Worm (Caenorhabditis elegans) whole organism, L2 larva: Measurements from ENCODE around the gene cisd-1.

Source experiments
- C34F6.9 ChIP-seq: fragments of 150-350 bp; optimal IDR thresholded peaks from 2 replicates; lab custom pipeline; 2014; ENCODE audit warnings: missing biosample characterization, missing genetic modification characterization
- F13H6.1 ChIP-seq: sonication (generic microtip); optimal IDR thresholded peaks from 2 replicates; lab custom pipeline; 2016; ENCODE audit warnings: missing genetic modification characterization, missing compliant biosample characterization
- Y55F3AM.14 ChIP-seq: fragments of 200-800 bp; sonication (Bioruptor generic); optimal IDR thresholded peaks from 2 replicates; lab custom pipeline; 2018; ENCODE audit warnings: mild to moderate bottlenecking, missing genetic modification characterization, missing compliant biosample characterization
- ZK546.5 ChIP-seq: sonication (generic microtip); optimal IDR thresholded peaks from 2 replicates; lab custom pipeline; 2017; ENCODE audit warnings: missing biosample characterization, missing genetic modification characterization
- blmp-1 ChIP-seq: sonication (generic microtip); optimal IDR thresholded peaks from 2 replicates; lab custom pipeline; 2017; ENCODE audit warnings: missing genetic modification characterization, mild to moderate bottlenecking, missing compliant biosample characterization, antibody characterized with exemption, moderate library complexity; ENCODE audit not compliant: insufficient read depth
- ceh-16 ChIP-seq: fragments of 150-350 bp; optimal IDR thresholded peaks from 2 replicates; lab custom pipeline; 2014; ENCODE audit warnings: missing biosample characterization, missing genetic modification characterization
- crh-2 ChIP-seq: sonication (generic microtip); optimal IDR thresholded peaks from 2 replicates; lab custom pipeline; 2017; ENCODE audit warnings: missing biosample characterization, missing genetic modification characterization
- egl-27 ChIP-seq: sonication (generic microtip); optimal IDR thresholded peaks from 3 replicates; lab custom pipeline; 2017; ENCODE audit warnings: missing biosample characterization, missing genetic modification reagents, missing genetic modification characterization
- elt-1 ChIP-seq: fragments of 150-350 bp; optimal IDR thresholded peaks from 2 replicates; lab custom pipeline; 2014; ENCODE audit warnings: missing biosample characterization, missing genetic modification characterization
- elt-3 ChIP-seq: sonication (generic microtip); optimal IDR thresholded peaks from 2 replicates; lab custom pipeline; 2017; ENCODE audit warnings: missing biosample characterization, missing genetic modification characterization
- fos-1 ChIP-seq: fragments of 150-350 bp; optimal IDR thresholded peaks from 2 replicates; lab custom pipeline; 2014; ENCODE audit warnings: missing biosample characterization, missing genetic modification characterization
- lin-13 ChIP-seq: fragments of 150-350 bp; optimal IDR thresholded peaks from 2 replicates; lab custom pipeline; 2014; ENCODE audit warnings: missing biosample characterization, missing genetic modification reagents, missing genetic modification characterization
- lin-39 ChIP-seq: fragments of 150-350 bp; optimal IDR thresholded peaks from 2 replicates; lab custom pipeline; 2014; ENCODE audit warnings: missing biosample characterization, missing genetic modification reagents, missing genetic modification characterization
- lsy-2 ChIP-seq, 2 experiments: fragments of 150-350 bp in 1 of 2; sonication (generic microtip) in 1 of 2; optimal IDR thresholded peaks; 2 replicates each; lab custom pipeline; 2014 to 2017; ENCODE audit warnings: missing biosample characterization in 2 of 2, missing genetic modification characterization in 2 of 2
- mab-5 ChIP-seq: fragments of 150-350 bp; optimal IDR thresholded peaks from 2 replicates; lab custom pipeline; 2014; ENCODE audit warnings: missing biosample characterization, missing genetic modification characterization
- mbf-1 ChIP-seq: sonication (generic microtip); optimal IDR thresholded peaks from 2 replicates; lab custom pipeline; 2017; ENCODE audit warnings: missing biosample characterization, missing genetic modification characterization
- mdl-1 ChIP-seq, 2 experiments: fragments of 150-350 bp in 1 of 2; sonication (generic microtip) in 1 of 2; optimal IDR thresholded peaks; 2 replicates each; lab custom pipeline; 2017; ENCODE audit warnings: missing biosample characterization in 2 of 2, missing genetic modification characterization in 2 of 2
- nhr-21 ChIP-seq: fragments of 150-350 bp; optimal IDR thresholded peaks from 2 replicates; lab custom pipeline; 2014; ENCODE audit warnings: missing biosample characterization, missing genetic modification characterization
- nhr-23 ChIP-seq: fragments of 150-350 bp; optimal IDR thresholded peaks from 2 replicates; lab custom pipeline; 2014; ENCODE audit warnings: missing biosample characterization, missing genetic modification reagents, missing genetic modification characterization
- nhr-237 ChIP-seq: fragments of 150-350 bp; optimal IDR thresholded peaks from 2 replicates; lab custom pipeline; 2014; ENCODE audit warnings: missing biosample characterization, missing genetic modification characterization
- nhr-25 ChIP-seq: fragments of 150-350 bp; sonication (generic microtip); optimal IDR thresholded peaks from 3 replicates; lab custom pipeline; 2014; ENCODE audit warnings: missing biosample characterization, missing genetic modification characterization
- nhr-6 ChIP-seq: fragments of 150-350 bp; optimal IDR thresholded peaks from 2 replicates; lab custom pipeline; 2014; ENCODE audit warnings: missing biosample characterization, missing genetic modification characterization
- nhr-77 ChIP-seq: fragments of 150-350 bp; optimal IDR thresholded peaks from 2 replicates; lab custom pipeline; 2014; ENCODE audit warnings: missing biosample characterization, missing genetic modification characterization
- peb-1 ChIP-seq: fragments of 150-350 bp; optimal IDR thresholded peaks from 2 replicates; lab custom pipeline; 2014; ENCODE audit warnings: missing biosample characterization, missing genetic modification characterization
- sem-4 ChIP-seq: fragments of 150-350 bp; optimal IDR thresholded peaks from 2 replicates; lab custom pipeline; 2014; ENCODE audit warnings: missing biosample characterization, missing genetic modification reagents, missing genetic modification characterization
- skn-1 ChIP-seq: sonication (generic microtip); optimal IDR thresholded peaks from 2 replicates; lab custom pipeline; 2017; ENCODE audit warnings: missing biosample characterization, missing genetic modification characterization
- sma-3 ChIP-seq: sonication (generic microtip); optimal IDR thresholded peaks from 2 replicates; lab custom pipeline; 2016; ENCODE audit warnings: missing genetic modification reagents, missing genetic modification characterization, missing compliant biosample characterization
- sma-9 ChIP-seq, 2 experiments: fragments of 150-350 bp in 1 of 2; sonication (generic microtip) in 1 of 2; optimal IDR thresholded peaks; 2 replicates each; lab custom pipeline; 2014 to 2016; ENCODE audit warnings: missing genetic modification characterization in 2 of 2, mild to moderate bottlenecking in 1 of 2, missing biosample characterization in 1 of 2, missing compliant biosample characterization in 1 of 2, missing genetic modification reagents in 1 of 2, moderate library complexity in 1 of 2
- snpc-4 ChIP-seq: fragments of 150-350 bp; optimal IDR thresholded peaks from 2 replicates; lab custom pipeline; 2014; ENCODE audit warnings: missing biosample characterization, missing genetic modification characterization
- unc-39 ChIP-seq: fragments of 150-350 bp; optimal IDR thresholded peaks from 2 replicates; lab custom pipeline; 2014; ENCODE audit warnings: missing biosample characterization, missing genetic modification characterization
- unc-55 ChIP-seq: fragments of 150-350 bp; sonication (generic microtip); optimal IDR thresholded peaks from 3 replicates; lab custom pipeline; 2014; ENCODE audit warnings: missing biosample characterization, missing genetic modification reagents, missing genetic modification characterization
- unc-62 ChIP-seq: fragments of 150-350 bp; optimal IDR thresholded peaks from 2 replicates; lab custom pipeline; 2014; ENCODE audit warnings: missing biosample characterization, missing genetic modification reagents, missing genetic modification characterization
- zag-1 ChIP-seq: fragments of 150-350 bp; optimal IDR thresholded peaks from 2 replicates; lab custom pipeline; 2014; ENCODE audit warnings: missing biosample characterization, missing genetic modification characterization
- ztf-4 ChIP-seq: fragments of 150-350 bp; optimal IDR thresholded peaks from 2 replicates; lab custom pipeline; 2014; ENCODE audit warnings: missing biosample characterization, missing genetic modification characterization

Gene cisd-1

ce11 chrII:11503761-11504160 is 34.3 kb upstream of the cisd-1 start:
- TF ChIP-seq blmp-1 (tag; lab: Kevin White, UChicago), result no peak
- TF ChIP-seq peb-1 (tag; lab: Kevin White, UChicago), result no peak
- no peak for TF ChIP-seq lsy-2 (tag; optimal IDR thresholded peaks at IDR 0.05; lab: Kevin White, UChicago)
- TF ChIP-seq unc-55, result no peak
- no peak for TF ChIP-seq F13H6.1 (tag; lab: Kevin White, UChicago)
- no peak for TF ChIP-seq skn-1 (tag; lab: Kevin White, UChicago)
- TF ChIP-seq C34F6.9 (tag; lab: Kevin White, UChicago), result no peak
- no peak for TF ChIP-seq mbf-1 (tag; lab: Kevin White, UChicago)
- TF ChIP-seq lin-39 (tag; lab: Kevin White, UChicago), result no peak
- no peak for TF ChIP-seq unc-39 (tag; lab: Kevin White, UChicago)
- TF ChIP-seq sma-9 (GFP tag; optimal IDR thresholded peaks at IDR 0.05; lab: Kevin White, UChicago), result no peak
- no peak for TF ChIP-seq sma-9 (tag; optimal IDR thresholded peaks at IDR 0.05; lab: Kevin White, UChicago)
- TF ChIP-seq ztf-4 (tag; lab: Kevin White, UChicago), result no peak
- TF ChIP-seq elt-3 (tag; lab: Kevin White, UChicago), result no peak
- TF ChIP-seq nhr-25 (tag; lab: Kevin White, UChicago), result no peak
- no peak for TF ChIP-seq egl-27 (tag; lab: Kevin White, UChicago)

DNA sequence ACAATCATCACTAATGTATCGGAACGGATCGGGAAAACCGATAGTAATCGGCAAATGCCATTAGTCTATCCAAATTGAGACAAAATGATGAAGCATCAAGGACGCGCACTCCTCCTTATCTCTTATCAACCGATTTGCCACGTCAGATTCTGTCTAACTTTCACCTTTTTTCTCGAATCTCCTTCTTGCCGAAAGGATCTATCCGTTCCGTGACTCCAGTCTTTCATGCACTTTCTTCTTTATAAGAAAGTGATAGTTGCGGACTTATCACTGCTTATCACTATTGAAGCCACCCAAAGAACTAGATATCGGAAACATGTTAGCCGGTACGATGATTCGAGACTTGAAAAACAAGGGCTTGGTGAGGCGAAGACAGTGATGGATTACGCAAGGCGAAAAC is 32.5 kb upstream of the cisd-1 start:
- no peak for TF ChIP-seq unc-55
- peak; percentile 5 for TF ChIP-seq crh-2 (tag; lab: Kevin White, UChicago)
- TF ChIP-seq F13H6.1 (tag; lab: Kevin White, UChicago), result no peak
- no peak for TF ChIP-seq sem-4 (tag; lab: Kevin White, UChicago)
- TF ChIP-seq egl-27 (tag; lab: Kevin White, UChicago), result no peak
- TF ChIP-seq zag-1 (tag; lab: Kevin White, UChicago), result no peak
- TF ChIP-seq fos-1 (tag; lab: Kevin White, UChicago), result peak; percentile 36
- no peak for TF ChIP-seq ceh-16 (tag; lab: Kevin White, UChicago)
- peak; percentile 84 for TF ChIP-seq nhr-21 (tag; lab: Kevin White, UChicago)
- TF ChIP-seq ztf-4 (tag; lab: Kevin White, UChicago), result no peak
- TF ChIP-seq lin-39 (tag; lab: Kevin White, UChicago), result no peak
- no peak for TF ChIP-seq elt-3 (tag; lab: Kevin White, UChicago)
- no peak for TF ChIP-seq sma-3 (GFP tag; lab: Kevin White, UChicago)
- TF ChIP-seq nhr-25 (tag; lab: Kevin White, UChicago), result peak; percentile 7
- TF ChIP-seq nhr-77, result no peak
- no peak for TF ChIP-seq mab-5 (tag; lab: Kevin White, UChicago)
- peak in 1 of 2 experiments; percentile 12 for TF ChIP-seq lsy-2 (tag; optimal IDR thresholded peaks at IDR 0.05; lab: Kevin White, UChicago)
- TF ChIP-seq lin-13, result no peak
- TF ChIP-seq blmp-1 (tag; lab: Kevin White, UChicago), result peak; percentile 90
- TF ChIP-seq C34F6.9 (tag; lab: Kevin White, UChicago), result no peak
- no peak for TF ChIP-seq snpc-4 (tag; lab: Kevin White, UChicago)
- TF ChIP-seq sma-9 (GFP tag; optimal IDR thresholded peaks at IDR 0.05; lab: Kevin White, UChicago), result peak; percentile 56
- TF ChIP-seq sma-9 (tag; optimal IDR thresholded peaks at IDR 0.05; lab: Kevin White, UChicago), result no peak
- TF ChIP-seq nhr-23 (tag; lab: Kevin White, UChicago), result no peak
- TF ChIP-seq Y55F3AM.14 (GFP tag; lab: Kevin White, UChicago), result no peak

- TF ChIP-seq fos-1 (tag; lab: Kevin White, UChicago), result peak; percentile 53
- no peak for TF ChIP-seq elt-1 (tag; lab: Kevin White, UChicago)
These were observed 30.8 kb upstream of the cisd-1 start, which contains the start of gene B0334.20 for ce11 chrII:11500198-11500597. Gene B0334.20 (minus strand): TSS chrII:11500459.

DNA sequence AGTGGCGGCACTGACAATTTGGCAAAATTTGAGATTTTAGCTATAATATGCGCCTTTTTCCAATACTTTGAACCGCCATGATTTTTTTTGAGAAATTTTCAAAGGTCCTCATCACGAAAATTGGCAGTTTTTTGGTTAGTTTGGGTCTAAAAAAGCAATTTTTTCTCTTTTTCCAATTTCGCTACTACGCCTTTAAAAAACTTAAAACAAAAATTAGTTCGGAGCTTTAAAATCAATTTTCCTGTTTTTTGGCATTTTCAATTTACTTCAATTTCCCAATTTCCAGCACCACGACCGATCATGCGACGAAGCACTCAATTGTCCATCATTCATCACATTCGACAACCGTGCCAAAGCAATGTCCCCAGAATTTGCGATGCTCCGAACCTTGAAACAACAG is 27.9 kb upstream of the cisd-1 start, which contains the start of gene B0334.5:
Gene B0334.5, plus strand, starts transcription at position 301 of the 400 bp plus-strand sequence.
- TF ChIP-seq ZK546.5 (tag; lab: Kevin White, UChicago) (no peak), mbf-1 (tag; lab: Kevin White, UChicago) (no peak), mdl-1 (tag; optimal IDR thresholded peaks at IDR 0.05; lab: Kevin White, UChicago) (no peak), sma-3 (GFP tag; lab: Kevin White, UChicago) (no peak), crh-2 (tag; lab: Kevin White, UChicago) (no peak), sem-4 (tag; lab: Kevin White, UChicago) (no peak), F13H6.1 (tag; lab: Kevin White, UChicago) (no peak), nhr-237 (tag; lab: Kevin White, UChicago) (no peak), ztf-4 (tag; lab: Kevin White, UChicago) (no peak), C34F6.9 (tag; lab: Kevin White, UChicago) (no peak), nhr-6 (no peak), unc-62 (GFP tag; lab: Kevin White, UChicago) (no peak)
